Fruit fly (Drosophila melanogaster) whole organism, prepupa: ENCODE measurements around the gene Swip-1.

ENCODE experiments used
- Blimp-1 ChIP-seq: fragments of 200-800 bp; sonication (Bioruptor generic); optimal IDR thresholded peaks from 3 replicates; lab custom pipeline; 2017; ENCODE audit warnings: missing biosample characterization, missing genetic modification characterization, mild to moderate bottlenecking, moderate library complexity, missing genetic modification reagents
- CG10631 ChIP-seq: fragments of 200-800 bp; sonication (Bioruptor generic); optimal IDR thresholded peaks from 2 replicates; lab custom pipeline; 2016; ENCODE audit warnings: missing biosample characterization, missing genetic modification characterization
- CG10669 ChIP-seq: fragments of 200-800 bp; sonication (Bioruptor generic); optimal IDR thresholded peaks from 3 replicates; lab custom pipeline; 2018; ENCODE audit warnings: missing biosample characterization, mild to moderate bottlenecking, missing genetic modification characterization, moderate library complexity
- CG11762 ChIP-seq: fragments of 200-800 bp; sonication (Bioruptor generic); optimal IDR thresholded peaks from 3 replicates; lab custom pipeline; 2016; ENCODE audit warnings: missing biosample characterization, missing genetic modification characterization; ENCODE audit not compliant: insufficient read depth
- CG11902 ChIP-seq: fragments of 200-800 bp; sonication (Bioruptor generic); optimal IDR thresholded peaks from 3 replicates; lab custom pipeline; 2016; ENCODE audit warnings: missing biosample characterization, missing genetic modification characterization
- CG15336 ChIP-seq: fragments of 200-800 bp; sonication (Bioruptor generic); IDR thresholded peaks from 2 replicates; pipeline ENCODE4 v1.3.6; 2022; ENCODE audit warnings: missing biosample characterization, missing genetic modification characterization
- CG16779 ChIP-seq: fragments of 200-800 bp; sonication (Bioruptor generic); optimal IDR thresholded peaks from 3 replicates; lab custom pipeline; 2017; ENCODE audit warnings: missing biosample characterization, mild to moderate bottlenecking, missing genetic modification characterization
- CG3032 ChIP-seq: fragments of 200-800 bp; optimal IDR thresholded peaks from 2 replicates; lab custom pipeline; 2019; ENCODE audit warnings: missing biosample characterization, mild to moderate bottlenecking, missing genetic modification characterization, moderate library complexity
- CG31627 ChIP-seq: fragments of 200-800 bp; sonication (Bioruptor generic); optimal IDR thresholded peaks from 3 replicates; lab custom pipeline; 2016; ENCODE audit warnings: missing biosample characterization, missing genetic modification characterization
- CG32006 ChIP-seq: fragments of 200-800 bp; sonication (Bioruptor generic); optimal IDR thresholded peaks from 3 replicates; lab custom pipeline; 2017; ENCODE audit warnings: missing biosample characterization, mild to moderate bottlenecking, missing genetic modification characterization
- CG34406 ChIP-seq: fragments of 200-800 bp; sonication (Bioruptor generic); optimal IDR thresholded peaks from 3 replicates; lab custom pipeline; 2016; ENCODE audit warnings: missing biosample characterization, missing genetic modification characterization
- CG4318 ChIP-seq: fragments of 200-800 bp; sonication (Bioruptor generic); optimal IDR thresholded peaks from 3 replicates; lab custom pipeline; 2017; ENCODE audit warnings: missing biosample characterization, mild to moderate bottlenecking, missing genetic modification characterization
- CG6808 ChIP-seq: fragments of 200-800 bp; sonication (Bioruptor generic); optimal IDR thresholded peaks from 3 replicates; lab custom pipeline; 2017; ENCODE audit warnings: missing biosample characterization, missing genetic modification characterization, mild to moderate bottlenecking, moderate library complexity, missing genetic modification reagents
- CG6854 ChIP-seq: fragments of 200-800 bp; sonication (Bioruptor generic); optimal IDR thresholded peaks from 2 replicates; lab custom pipeline; 2017; ENCODE audit warnings: missing biosample characterization, mild to moderate bottlenecking, missing genetic modification characterization
- CG7368 ChIP-seq: fragments of 200-800 bp; sonication (Bioruptor generic); optimal IDR thresholded peaks from 3 replicates; lab custom pipeline; 2016; ENCODE audit warnings: missing biosample characterization, missing genetic modification characterization
- Eip75B ChIP-seq: fragments of 200-800 bp; sonication (Bioruptor generic); optimal IDR thresholded peaks from 3 replicates; lab custom pipeline; 2016; ENCODE audit warnings: missing biosample characterization, missing genetic modification characterization
- Ets96B ChIP-seq: fragments of 200-800 bp; optimal IDR thresholded peaks from 2 replicates; lab custom pipeline; 2019; ENCODE audit warnings: missing biosample characterization, mild to moderate bottlenecking, missing genetic modification characterization, moderate library complexity
- Hr38 ChIP-seq: sonication (Bioruptor generic); optimal IDR thresholded peaks from 2 replicates; lab custom pipeline; 2016; ENCODE audit warnings: missing biosample characterization, missing genetic modification characterization
- Hr39 ChIP-seq: fragments of 200-800 bp; sonication (Bioruptor generic); optimal IDR thresholded peaks from 2 replicates; lab custom pipeline; 2016; ENCODE audit warnings: missing biosample characterization, missing genetic modification characterization
- Met ChIP-seq: fragments of 200-800 bp; sonication (Bioruptor generic); optimal IDR thresholded peaks from 3 replicates; lab custom pipeline; 2016; ENCODE audit warnings: missing biosample characterization, missing genetic modification characterization
- OdsH ChIP-seq: fragments of 200-800 bp; sonication (Bioruptor generic); optimal IDR thresholded peaks from 3 replicates; lab custom pipeline; 2016; ENCODE audit warnings: missing biosample characterization, missing genetic modification characterization
- achi ChIP-seq: fragments of 200-800 bp; sonication (Bioruptor generic); optimal IDR thresholded peaks from 3 replicates; lab custom pipeline; 2016; ENCODE audit warnings: missing biosample characterization, missing genetic modification characterization
- acj6 ChIP-seq: fragments of 200-800 bp; sonication (Bioruptor generic); optimal IDR thresholded peaks from 3 replicates; lab custom pipeline; 2016; ENCODE audit warnings: missing biosample characterization, missing genetic modification characterization
- cyc ChIP-seq: fragments of 200-800 bp; sonication (Bioruptor generic); optimal IDR thresholded peaks from 3 replicates; lab custom pipeline; 2016; ENCODE audit warnings: missing biosample characterization, missing genetic modification characterization
- dsx ChIP-seq: fragments of 200-800 bp; optimal IDR thresholded peaks from 3 replicates; lab custom pipeline; 2019; ENCODE audit warnings: missing biosample characterization, mild to moderate bottlenecking, missing genetic modification characterization, moderate library complexity; ENCODE audit not compliant: poor library complexity, severe bottlenecking
- eg ChIP-seq: fragments of 200-800 bp; sonication (Bioruptor generic); IDR thresholded peaks from 3 replicates; pipeline ENCODE4 v1.3.6; 2022; ENCODE audit warnings: missing biosample characterization, missing genetic modification characterization
- esn ChIP-seq: fragments of 200-800 bp; sonication (Bioruptor generic); optimal IDR thresholded peaks from 2 replicates; lab custom pipeline; 2016; ENCODE audit warnings: missing biosample characterization, mild to moderate bottlenecking, missing genetic modification characterization, moderate library complexity
- fd59A ChIP-seq: fragments of 200-800 bp; sonication (Bioruptor generic); optimal IDR thresholded peaks from 2 replicates; lab custom pipeline; 2017; ENCODE audit warnings: missing biosample characterization, mild to moderate bottlenecking, missing genetic modification characterization, missing genetic modification reagents
- lz ChIP-seq: fragments of 200-800 bp; sonication (Bioruptor generic); optimal IDR thresholded peaks from 3 replicates; lab custom pipeline; 2016; ENCODE audit warnings: missing biosample characterization, missing genetic modification characterization
- pdm3 ChIP-seq: fragments of 200-800 bp; sonication (Bioruptor generic); optimal IDR thresholded peaks from 3 replicates; lab custom pipeline; 2016; ENCODE audit warnings: missing biosample characterization, missing genetic modification characterization
- spab ChIP-seq: fragments of 200-800 bp; sonication (Bioruptor generic); optimal IDR thresholded peaks from 2 replicates; lab custom pipeline; 2017; ENCODE audit warnings: missing biosample characterization, mild to moderate bottlenecking, missing genetic modification characterization, missing genetic modification reagents
- svp ChIP-seq: fragments of 200-800 bp; sonication (Bioruptor generic); peaks from one replicate; lab custom pipeline; 2016; ENCODE audit warnings: missing biosample characterization, missing genetic modification characterization
- topi ChIP-seq: fragments of 200-800 bp; sonication (Bioruptor generic); optimal IDR thresholded peaks from 3 replicates; lab custom pipeline; 2016; ENCODE audit warnings: missing biosample characterization, missing genetic modification characterization

The Swip-1 gene

dm6 chr2L:19018266-19018665, 31.2 kb upstream of the Swip-1 start:
- no peak for TF ChIP-seq CG6808
- TF ChIP-seq Hr39 (GFP tag; lab: Kevin White, UChicago), result no peak
- peak; percentile 13 for TF ChIP-seq svp (GFP tag; lab: Kevin White, UChicago)
- no peak for TF ChIP-seq CG6854 (GFP tag; lab: Kevin White, UChicago)
- no peak for TF ChIP-seq esn

- TF ChIP-seq Hr38 (GFP tag; lab: Kevin White, UChicago) (no peak), CG4318 (no peak), OdsH (no peak), CG10631 (no peak), eg (GFP tag; lab: Robert Waterston, UW) (no peak), spab (GFP tag; lab: Kevin White, UChicago) (no peak), CG11762 (GFP tag; lab: Kevin White, UChicago) (no peak), Blimp-1 (GFP tag; lab: Kevin White, UChicago) (no peak), pdm3 (GFP tag; lab: Kevin White, UChicago) (no peak), achi (GFP tag; lab: Kevin White, UChicago) (no peak), CG10669 (GFP tag; lab: Kevin White, UChicago) (no peak), lz (GFP tag; lab: Kevin White, UChicago) (no peak), esn (no peak), dsx (GFP tag; lab: Kevin White, UChicago) (no peak), fd59A (GFP tag; lab: Kevin White, UChicago) (no peak)
These were observed 30.0 kb upstream of the Swip-1 start for dm6 chr2L:19017060-19017459.

- TF ChIP-seq CG32006, result no peak
- TF ChIP-seq CG7368 (GFP tag; lab: Kevin White, UChicago), result peak; percentile 45
These were observed 28.5 kb upstream of the Swip-1 start for dm6 chr2L:19015628-19016027.

- TF ChIP-seq CG16779 (tag; lab: Kevin White, UChicago) (no peak), CG6808 (no peak), Ets96B (tag; lab: Kevin White, UChicago) (no peak), CG3032 (tag; lab: Kevin White, UChicago) (no peak), Met (GFP tag; lab: Kevin White, UChicago) (no peak), CG15336 (no peak), acj6 (GFP tag; lab: Kevin White, UChicago) (no peak), CG11762 (GFP tag; lab: Kevin White, UChicago) (no peak), dsx (GFP tag; lab: Kevin White, UChicago) (no peak), CG31627 (GFP tag; lab: Kevin White, UChicago) (no peak), Eip75B (no peak), CG4318 (no peak), CG11902 (GFP tag; lab: Kevin White, UChicago) (no peak), cyc (no peak), topi (GFP tag; lab: Kevin White, UChicago) (no peak), CG34406 (GFP tag; lab: Kevin White, UChicago) (no peak), esn (no peak)
These were observed 27.8 kb upstream of the Swip-1 start for dm6 chr2L:19014881-19015366.
